Fruit fly (Drosophila melanogaster): Measurements from ENCODE around the gene Sfp33A3.

Sfp33A3 gene

dm6 chr2L:11842291-11843187 is 2.8 kb downstream of the Sfp33A3 start, which contains the start of the genes CG44008, CG14933, CG46426 and CG42486:
Gene CG44008, minus strand, starts transcription at chr2L:11842445.
Gene CG14933, plus strand, starts transcription at chr2L:11842828.
Gene CG46426, plus strand, starts transcription at chr2L:11842828.
Gene CG42486, plus strand, starts transcription at chr2L:11843137.
- TF ChIP-seq Dll (optimal IDR thresholded peaks at IDR 0.05) (no peak), pan (optimal IDR thresholded peaks at IDR 0.05) (no peak), CG8478 (optimal IDR thresholded peaks at IDR 0.05) (no peak), EcR (GFP tag; optimal IDR thresholded peaks at IDR 0.05) (no peak), usp (GFP tag; optimal IDR thresholded peaks at IDR 0.05) (no peak), psq (optimal IDR thresholded peaks at IDR 0.05) (no peak)

dm6 chr2L:11844278-11844677 is 4.6 kb downstream of the Sfp33A3 start:
- no peak for TF ChIP-seq pan (optimal IDR thresholded peaks at IDR 0.05)

dm6 chr2L:11845159-11845788 is 5.6 kb downstream of the Sfp33A3 start:
- no peak for TF ChIP-seq psq (optimal IDR thresholded peaks at IDR 0.05)
- TF ChIP-seq usp (GFP tag; optimal IDR thresholded peaks at IDR 0.05), result no peak
- no peak for TF ChIP-seq pan (optimal IDR thresholded peaks at IDR 0.05)
- no peak for TF ChIP-seq EcR (GFP tag; optimal IDR thresholded peaks at IDR 0.05)
- TF ChIP-seq Dll (optimal IDR thresholded peaks at IDR 0.05), result no peak
- no peak for TF ChIP-seq CG8478 (optimal IDR thresholded peaks at IDR 0.05)

dm6 chr2L:11846926-11847325 is 7.2 kb downstream of the Sfp33A3 start, which contains the start of gene Mal-B1:
Gene Mal-B1, plus strand, starts transcription at chr2L:11847226.
- TF ChIP-seq usp (GFP tag; optimal IDR thresholded peaks at IDR 0.05) (no peak), psq (optimal IDR thresholded peaks at IDR 0.05) (no peak), Dll (optimal IDR thresholded peaks at IDR 0.05) (no peak), EcR (GFP tag; optimal IDR thresholded peaks at IDR 0.05) (no peak), CG8478 (optimal IDR thresholded peaks at IDR 0.05) (no peak), pan (optimal IDR thresholded peaks at IDR 0.05) (no peak)

- TF ChIP-seq EcR (GFP tag; optimal IDR thresholded peaks at IDR 0.05) (no peak), usp (GFP tag; optimal IDR thresholded peaks at IDR 0.05) (no peak), psq (optimal IDR thresholded peaks at IDR 0.05) (no peak), pan (optimal IDR thresholded peaks at IDR 0.05) (no peak)
These were observed 9.9 kb downstream of the Sfp33A3 start, which contains the start of gene Mal-B2 for dm6 chr2L:11849658-11850057. Gene Mal-B2, plus strand, starts transcription at chr2L:11849958.

- no peak for TF ChIP-seq CG8478 (optimal IDR thresholded peaks at IDR 0.05)
- TF ChIP-seq pan (optimal IDR thresholded peaks at IDR 0.05), result no peak
- no peak for TF ChIP-seq Dll (optimal IDR thresholded peaks at IDR 0.05)
- no peak for TF ChIP-seq psq (optimal IDR thresholded peaks at IDR 0.05)
These were observed 13.4 kb downstream of the Sfp33A3 start, which contains the start of gene CG42751 for dm6 chr2L:11853130-11853529. Gene CG42751, plus strand, starts transcription at chr2L:11853430.

- TF ChIP-seq pan (optimal IDR thresholded peaks at IDR 0.05) (peak; percentile 76), EcR (GFP tag; optimal IDR thresholded peaks at IDR 0.05) (no peak), CG8478 (optimal IDR thresholded peaks at IDR 0.05) (no peak)
These were observed 31.2 kb downstream of the Sfp33A3 start for dm6 chr2L:11870867-11871452.

- no peak for TF ChIP-seq CG8478 (optimal IDR thresholded peaks at IDR 0.05)
- no peak for TF ChIP-seq Dll (optimal IDR thresholded peaks at IDR 0.05)
- TF ChIP-seq pan (optimal IDR thresholded peaks at IDR 0.05), result no peak
- no peak for TF ChIP-seq EcR (GFP tag; optimal IDR thresholded peaks at IDR 0.05)
- no peak for TF ChIP-seq psq (optimal IDR thresholded peaks at IDR 0.05)
- no peak for TF ChIP-seq usp (GFP tag; optimal IDR thresholded peaks at IDR 0.05)
These were observed 34.6 kb downstream of the Sfp33A3 start for dm6 chr2L:11874232-11874765.

dm6 chr2L:11874890-11875289 is 35.2 kb downstream of the Sfp33A3 start:
- TF ChIP-seq EcR (GFP tag; optimal IDR thresholded peaks at IDR 0.05) (no peak), pan (optimal IDR thresholded peaks at IDR 0.05) (no peak), psq (optimal IDR thresholded peaks at IDR 0.05) (no peak), Dll (optimal IDR thresholded peaks at IDR 0.05) (no peak)

- TF ChIP-seq usp (GFP tag; optimal IDR thresholded peaks at IDR 0.05) (no peak), CG8478 (optimal IDR thresholded peaks at IDR 0.05) (no peak), psq (optimal IDR thresholded peaks at IDR 0.05) (no peak), EcR (GFP tag; optimal IDR thresholded peaks at IDR 0.05) (no peak), Dll (optimal IDR thresholded peaks at IDR 0.05) (no peak), pan (optimal IDR thresholded peaks at IDR 0.05) (no peak)
These were observed 39.2 kb downstream of the Sfp33A3 start for dm6 chr2L:11878812-11879328.
